Worm (Caenorhabditis elegans) whole organism, early embryonic: ENCODE measurements around the gene rilp-1.

Experiments used
- B0310.2 ChIP-seq: sonication (generic microtip); optimal IDR thresholded peaks from 2 replicates; lab custom pipeline; 2016; ENCODE audit warnings: mild to moderate bottlenecking, missing genetic modification characterization, missing compliant biosample characterization
- F13C5.2 ChIP-seq: sonication (generic microtip); optimal IDR thresholded peaks from 2 replicates; lab custom pipeline; 2017; ENCODE audit warnings: mild to moderate bottlenecking, missing genetic modification characterization, inconsistent platforms, missing compliant biosample characterization
- aly-1 ChIP-seq: sonication (generic microtip); optimal IDR thresholded peaks from 2 replicates; lab custom pipeline; 2016; ENCODE audit warnings: missing genetic modification characterization, missing compliant biosample characterization
- ama-1 ChIP-seq: fragments of 150-350 bp; optimal IDR thresholded peaks from 2 replicates; lab custom pipeline; 2014
- ets-7 ChIP-seq: sonication (generic microtip); optimal IDR thresholded peaks from 2 replicates; lab custom pipeline; 2016; ENCODE audit warnings: missing genotype, missing genetic modification characterization, missing compliant biosample characterization
- hmbx-1 ChIP-seq: sonication (generic microtip); optimal IDR thresholded peaks from 2 replicates; lab custom pipeline; 2016; ENCODE audit warnings: mild to moderate bottlenecking, missing genetic modification characterization, missing compliant biosample characterization

DNA sequence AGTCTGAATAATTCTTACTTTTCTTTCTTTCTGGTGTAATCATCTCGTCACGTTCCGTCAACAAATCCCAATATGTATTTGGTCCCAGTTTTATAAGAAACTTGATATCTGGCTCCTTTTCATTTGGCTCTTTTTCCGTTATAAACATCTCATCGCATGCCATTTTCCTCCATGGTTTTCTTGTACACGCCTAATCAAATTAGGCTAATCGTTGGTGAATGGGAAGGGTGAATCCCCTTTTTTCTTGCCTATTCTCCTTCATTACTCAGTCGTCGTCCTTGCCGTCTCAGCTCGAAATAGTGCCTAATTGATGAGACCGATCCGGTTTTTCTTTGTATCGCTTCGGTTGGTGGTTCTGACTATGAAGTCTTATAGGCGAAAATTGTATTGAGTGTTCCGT, 1.8 kb upstream of the rilp-1 start:
- no peak for TF ChIP-seq B0310.2 (tag; lab: Kevin White, UChicago)
- no peak for TF ChIP-seq F13C5.2
- no peak for TF ChIP-seq hmbx-1 (tag; lab: Kevin White, UChicago)
- TF ChIP-seq ama-1 (lab: Kevin White, UChicago), result no peak
- TF ChIP-seq aly-1, result no peak
- TF ChIP-seq ets-7 (tag; lab: Kevin White, UChicago), result no peak
